Fruit fly (Drosophila melanogaster) whole organism, pupa: Measurements from ENCODE around the gene fw.
A peak's percentile ranks its signal among the peaks of the same experiment; 100 is the strongest.

Experiments used
- CG10348 ChIP-seq: fragments of 200-800 bp; sonication (Bioruptor generic); IDR thresholded peaks from 2 replicates; pipeline ENCODE4 v1.3.6; 2022; ENCODE audit warnings: missing biosample characterization, missing genetic modification characterization
- CG12605 ChIP-seq: fragments of 200-800 bp; sonication (Bioruptor generic); IDR thresholded peaks from 2 replicates; pipeline ENCODE4 v1.3.6; 2022; ENCODE audit warnings: missing biosample characterization, missing genetic modification characterization
- CG13204 ChIP-seq: fragments of 200-800 bp; sonication (Bioruptor generic); optimal IDR thresholded peaks from 2 replicates; lab custom pipeline; 2018; ENCODE audit warnings: missing biosample characterization, mild to moderate bottlenecking, missing genetic modification characterization, moderate library complexity
- CG14655 ChIP-seq: fragments of 200-800 bp; sonication (Bioruptor generic); optimal IDR thresholded peaks from 3 replicates; lab custom pipeline; 2017; ENCODE audit warnings: mild to moderate bottlenecking, missing biosample characterization, missing genetic modification reagents, missing genetic modification characterization
- CG15710 ChIP-seq: fragments of 200-800 bp; sonication (Bioruptor generic); optimal IDR thresholded peaks from 2 replicates; lab custom pipeline; 2018; ENCODE audit warnings: missing biosample characterization, mild to moderate bottlenecking, missing genetic modification characterization, moderate library complexity
- CG32121 ChIP-seq: fragments of 200-800 bp; sonication (Bioruptor generic); IDR thresholded peaks from 2 replicates; pipeline ENCODE4 v1.3.6; 2022; ENCODE audit warnings: missing biosample characterization, missing genetic modification characterization
- CG4496 ChIP-seq: fragments of 200-800 bp; sonication (Bioruptor generic); IDR thresholded peaks from 3 replicates; pipeline ENCODE4 v1.3.6; 2022; ENCODE audit warnings: missing biosample characterization, missing genetic modification characterization
- CG8301 ChIP-seq: fragments of 200-800 bp; sonication (Bioruptor generic); optimal IDR thresholded peaks from 2 replicates; lab custom pipeline; 2018; ENCODE audit warnings: missing biosample characterization, mild to moderate bottlenecking, missing genetic modification characterization
- D1 ChIP-seq: fragments of 200-800 bp; sonication (Bioruptor generic); optimal IDR thresholded peaks from 2 replicates; lab custom pipeline; 2018; ENCODE audit warnings: missing biosample characterization, mild to moderate bottlenecking, missing genetic modification characterization, moderate library complexity
- Pif1A ChIP-seq: fragments of 200-800 bp; sonication (Bioruptor generic); optimal IDR thresholded peaks from 3 replicates; lab custom pipeline; 2016; ENCODE audit warnings: missing biosample characterization, missing genetic modification characterization
- gl ChIP-seq: fragments of 200-800 bp; sonication (Bioruptor generic); optimal IDR thresholded peaks from 2 replicates; lab custom pipeline; 2018; ENCODE audit warnings: missing biosample characterization, mild to moderate bottlenecking, missing genetic modification characterization

DNA sequence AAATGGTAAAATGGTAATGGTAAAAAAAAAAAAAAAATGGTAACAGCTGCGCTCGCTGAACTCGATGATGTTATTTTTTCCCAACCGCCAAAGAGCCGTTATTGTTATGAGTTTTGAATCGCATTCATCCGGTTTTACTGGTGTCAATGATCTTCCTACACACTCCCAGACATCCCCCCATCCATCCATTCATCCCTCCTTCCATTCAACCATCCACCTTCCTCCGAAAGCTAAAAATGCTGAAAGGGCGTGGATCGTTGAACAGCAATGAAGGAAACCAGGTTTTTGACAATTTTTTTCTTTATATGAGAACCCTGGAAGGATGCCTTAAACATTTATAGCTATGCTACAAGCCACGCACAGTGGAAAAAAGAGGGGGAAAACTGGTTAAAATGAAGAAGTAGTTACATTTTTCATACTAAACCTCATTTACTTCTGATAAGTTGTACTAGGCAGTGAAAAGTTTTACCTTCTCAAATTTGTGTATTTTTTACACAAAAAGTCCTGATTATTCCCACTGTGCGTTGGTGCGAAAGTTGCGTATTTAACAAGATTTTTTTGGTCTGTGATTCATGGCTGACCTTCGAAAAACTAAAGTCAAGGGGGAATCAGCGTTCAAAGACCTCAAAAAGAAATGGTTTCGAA lies 3.6 kb downstream of the fw start:
- TF ChIP-seq Pif1A (GFP tag; lab: Kevin White, UChicago) (peak; percentile 62), gl (tag; lab: Kevin White, UChicago) (peak; percentile 8), CG32121 (peak; percentile 43), CG14655 (GFP tag; lab: Kevin White, UChicago) (peak; percentile 36), CG10348 (no peak), CG12605 (GFP tag; lab: Robert Waterston, UW) (no peak), CG13204 (GFP tag; lab: Kevin White, UChicago) (no peak), CG8301 (peak; percentile 39), CG4496 (GFP tag; lab: Robert Waterston, UW) (0 out of 3 replicates have a peak, but pooled peaks have one; percentile 35), D1 (tag; lab: Kevin White, UChicago) (no peak), CG15710 (tag; lab: Kevin White, UChicago) (peak; percentile 59)
